Fruit fly (Drosophila melanogaster) whole organism, adult: ENCODE data around the gene Claspin.
A peak's percentile ranks its signal among the peaks of the same experiment; 100 is the strongest.

Experiments
- CG11617 ChIP-seq: fragments of 200-800 bp; sonication (Bioruptor generic); optimal IDR thresholded peaks from 2 replicates; lab custom pipeline; 2017; ENCODE audit warnings: mild to moderate bottlenecking, missing biosample characterization, missing genetic modification reagents, missing genetic modification characterization
- CG12768 ChIP-seq: fragments of 200-800 bp; sonication (Bioruptor generic); optimal IDR thresholded peaks from 2 replicates; lab custom pipeline; 2017; ENCODE audit warnings: missing biosample characterization, missing genetic modification characterization, mild to moderate bottlenecking, moderate library complexity, missing genetic modification reagents
- CG14711 ChIP-seq: fragments of 200-800 bp; sonication (Bioruptor generic); optimal IDR thresholded peaks from 2 replicates; lab custom pipeline; 2018; ENCODE audit warnings: missing biosample characterization, mild to moderate bottlenecking, missing genetic modification characterization, moderate library complexity
- CG1620 ChIP-seq: fragments of 200-800 bp; sonication (Bioruptor generic); optimal IDR thresholded peaks from 2 replicates; lab custom pipeline; 2016; ENCODE audit warnings: missing biosample characterization, missing genetic modification characterization
- CG33017 ChIP-seq: fragments of 200-800 bp; sonication (Bioruptor generic); optimal IDR thresholded peaks from 2 replicates; lab custom pipeline; 2018; ENCODE audit warnings: missing biosample characterization, mild to moderate bottlenecking, missing genetic modification characterization, moderate library complexity
- CG5204 ChIP-seq: fragments of 200-800 bp; sonication (Bioruptor generic); optimal IDR thresholded peaks from 2 replicates; lab custom pipeline; 2016; ENCODE audit warnings: missing biosample characterization, missing genetic modification characterization
- CG7045 ChIP-seq: fragments of 200-800 bp; sonication (Bioruptor generic); optimal IDR thresholded peaks from 2 replicates; lab custom pipeline; 2017; ENCODE audit warnings: missing biosample characterization, mild to moderate bottlenecking, missing genetic modification characterization
- CG7101 ChIP-seq: fragments of 200-800 bp; sonication (Bioruptor generic); optimal IDR thresholded peaks from 2 replicates; lab custom pipeline; 2018; ENCODE audit warnings: missing biosample characterization, mild to moderate bottlenecking, missing genetic modification characterization, moderate library complexity
- Clk ChIP-seq: fragments of 200-800 bp; sonication (Bioruptor generic); optimal IDR thresholded peaks from 2 replicates; lab custom pipeline; 2017; ENCODE audit warnings: missing biosample characterization, missing genetic modification characterization
- Crg-1 ChIP-seq: fragments of 200-800 bp; sonication (Bioruptor generic); optimal IDR thresholded peaks from 2 replicates; lab custom pipeline; 2016; ENCODE audit warnings: missing biosample characterization, missing genetic modification characterization
- Hr96 ChIP-seq: fragments of 200-800 bp; sonication (Bioruptor generic); optimal IDR thresholded peaks from 2 replicates; lab custom pipeline; 2016; ENCODE audit warnings: missing biosample characterization, missing genetic modification characterization
- Mnt ChIP-seq: fragments of 200-800 bp; sonication (Bioruptor generic); optimal IDR thresholded peaks from 2 replicates; lab custom pipeline; 2016; ENCODE audit warnings: missing biosample characterization, mild to moderate bottlenecking, missing genetic modification characterization
- bab1 ChIP-seq: fragments of 200-800 bp; sonication (Bioruptor generic); optimal IDR thresholded peaks from 3 replicates; lab custom pipeline; 2019; ENCODE audit warnings: missing biosample characterization, mild to moderate bottlenecking, missing genetic modification characterization, moderate library complexity
- cic ChIP-seq: fragments of 200-800 bp; sonication (Bioruptor generic); optimal IDR thresholded peaks from 2 replicates; lab custom pipeline; 2017; ENCODE audit warnings: missing biosample characterization, mild to moderate bottlenecking, missing genetic modification characterization, moderate library complexity
- cnc ChIP-seq, 2 experiments: fragments of >200 bp; optimal IDR thresholded peaks; 2 replicates each; lab custom pipeline; 2017
- kay ChIP-seq: fragments of 200-800 bp; sonication (Bioruptor generic); peaks from one replicate; lab custom pipeline; 2016; ENCODE audit warnings: missing biosample characterization, missing genetic modification characterization, borderline replicate concordance
- ovo ChIP-seq: fragments of 200-800 bp; sonication (Bioruptor generic); optimal IDR thresholded peaks from 2 replicates; lab custom pipeline; 2016; ENCODE audit warnings: missing biosample characterization, missing genetic modification characterization
- pad ChIP-seq: fragments of 200-800 bp; sonication (Bioruptor generic); optimal IDR thresholded peaks from 3 replicates; lab custom pipeline; 2017; ENCODE audit warnings: missing biosample characterization, missing genetic modification characterization, mild to moderate bottlenecking, moderate library complexity, missing genetic modification reagents
- tj ChIP-seq: fragments of 200-800 bp; sonication (Bioruptor generic); optimal IDR thresholded peaks from 3 replicates; lab custom pipeline; 2017; ENCODE audit warnings: missing biosample characterization, mild to moderate bottlenecking, missing genetic modification characterization, moderate library complexity
- toe ChIP-seq: fragments of 200-800 bp; sonication (Bioruptor generic); optimal IDR thresholded peaks from 2 replicates; lab custom pipeline; 2016; ENCODE audit warnings: missing biosample characterization, missing genetic modification characterization

Claspin gene

DNA sequence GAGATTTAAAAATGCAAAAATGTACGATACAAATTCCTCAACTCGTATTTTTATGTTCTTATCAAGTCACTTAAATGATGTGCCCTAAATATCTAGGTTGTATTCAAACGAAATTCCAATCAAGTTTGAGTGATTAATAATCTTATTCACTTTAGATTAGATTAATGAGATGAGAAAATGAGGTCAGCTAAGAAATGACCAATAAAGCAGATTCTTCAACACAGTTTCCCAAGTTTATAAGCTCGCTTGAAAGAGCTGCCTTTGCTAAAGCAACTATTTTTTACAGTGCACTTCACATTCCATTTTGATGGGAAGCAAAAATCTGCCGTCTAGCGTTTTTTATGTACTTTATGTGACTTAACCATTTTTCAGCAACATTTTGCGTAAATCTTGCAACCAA lies 33.1 kb downstream of the Claspin start:
- TF ChIP-seq cic (GFP tag; lab: Kevin White, UChicago) (no peak), Clk (no peak), CG11617 (GFP tag; lab: Kevin White, UChicago) (no peak), CG33017 (no peak), CG5204 (no peak), Crg-1 (GFP tag; lab: Kevin White, UChicago) (no peak)

DNA sequence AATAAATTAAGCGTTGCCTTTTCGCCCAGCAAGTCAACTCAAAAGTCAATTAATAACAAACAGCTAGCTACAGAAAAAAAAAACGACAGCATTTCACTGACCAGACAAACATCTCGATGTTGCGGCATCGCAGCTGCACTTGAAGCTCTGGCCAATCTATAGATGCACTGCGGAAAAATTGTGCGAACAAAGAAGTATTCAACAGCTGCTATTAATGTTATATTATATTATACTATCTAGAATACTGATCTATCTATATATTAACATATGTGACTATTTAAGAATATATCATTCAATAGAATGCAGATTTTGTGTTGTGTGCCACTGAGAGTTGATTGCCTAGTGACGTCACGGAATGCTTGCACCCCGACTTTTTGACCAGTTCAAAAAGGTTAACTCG lies 34.8 kb downstream of the Claspin start:
- TF ChIP-seq CG12768 (GFP tag; lab: Kevin White, UChicago), result no peak
- no peak for TF ChIP-seq CG14711 (tag; lab: Kevin White, UChicago)
- no peak for TF ChIP-seq Mnt (GFP tag; lab: Kevin White, UChicago)
- no peak for TF ChIP-seq CG5204
- no peak for TF ChIP-seq CG33017
- TF ChIP-seq kay, result no peak
- no peak for TF ChIP-seq CG7045 (GFP tag; lab: Kevin White, UChicago)
- no peak for TF ChIP-seq ovo (GFP tag; lab: Kevin White, UChicago)
- no peak for TF ChIP-seq Clk
- TF ChIP-seq tj, result no peak
- no peak for TF ChIP-seq Hr96 (GFP tag; lab: Kevin White, UChicago)
- TF ChIP-seq bab1 (GFP tag; lab: Kevin White, UChicago), result no peak
- TF ChIP-seq toe, result no peak
- no peak for TF ChIP-seq CG11617 (GFP tag; lab: Kevin White, UChicago)
- TF ChIP-seq Crg-1 (GFP tag; lab: Kevin White, UChicago), result no peak
- TF ChIP-seq CG7101, result no peak
- no peak for TF ChIP-seq cnc (optimal IDR thresholded peaks at IDR 0.05; lab: Kevin White, UChicago)
- no peak for TF ChIP-seq CG1620
- no peak for TF ChIP-seq cic (GFP tag; lab: Kevin White, UChicago)

DNA sequence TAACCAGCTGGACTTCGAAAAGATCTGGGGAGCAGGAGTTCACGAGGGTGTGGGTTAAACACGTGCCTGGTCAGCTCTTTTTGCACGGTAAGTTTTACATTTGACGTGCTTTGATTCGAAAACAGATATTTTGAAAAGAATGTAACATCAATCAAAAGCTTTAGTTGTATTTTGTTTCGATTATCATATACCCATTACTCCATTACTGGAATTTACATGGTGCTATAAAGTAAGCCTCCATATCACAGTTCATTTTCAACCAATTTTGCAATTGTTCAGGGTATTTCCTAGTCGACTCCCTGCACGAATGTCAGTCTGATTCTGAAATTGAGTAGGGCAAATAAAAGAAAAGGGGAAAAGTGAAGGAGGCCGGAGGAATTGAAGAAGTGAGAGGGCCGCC lies 35.6 kb downstream of the Claspin start:
- TF ChIP-seq CG12768 (GFP tag; lab: Kevin White, UChicago) (no peak), tj (no peak), cnc (optimal IDR thresholded peaks at IDR 0.05; lab: Kevin White, UChicago) (no peak), Mnt (GFP tag; lab: Kevin White, UChicago) (no peak), bab1 (GFP tag; lab: Kevin White, UChicago) (no peak), Crg-1 (GFP tag; lab: Kevin White, UChicago) (no peak), pad (GFP tag; lab: Kevin White, UChicago) (no peak), ovo (GFP tag; lab: Kevin White, UChicago) (no peak), toe (no peak), kay (no peak), Clk (no peak), CG7045 (GFP tag; lab: Kevin White, UChicago) (no peak), cic (GFP tag; lab: Kevin White, UChicago) (no peak), CG14711 (tag; lab: Kevin White, UChicago) (no peak), CG33017 (no peak)

DNA sequence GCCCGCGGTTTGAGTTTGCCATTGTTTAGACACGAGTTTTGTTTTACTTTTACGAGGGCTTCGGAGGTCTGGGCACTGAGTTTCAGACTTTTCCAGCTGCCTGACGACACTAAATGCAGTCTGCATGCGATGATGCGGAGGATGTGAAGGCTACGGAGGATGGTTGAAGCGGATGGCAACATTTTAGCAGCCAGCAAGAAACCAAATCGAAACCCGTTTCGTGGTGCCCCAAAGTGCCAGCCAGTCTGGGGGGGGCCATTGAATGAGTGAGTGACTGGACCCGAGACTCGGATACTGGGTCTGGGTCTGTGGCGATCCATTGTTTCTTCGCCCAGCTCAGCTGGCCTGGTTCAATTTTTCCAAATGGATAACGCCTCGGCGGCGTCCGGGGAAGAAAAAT lies 36.0 kb downstream of the Claspin start:
- no peak for TF ChIP-seq pad (GFP tag; lab: Kevin White, UChicago)
- TF ChIP-seq Crg-1 (GFP tag; lab: Kevin White, UChicago), result no peak
- no peak for TF ChIP-seq CG11617 (GFP tag; lab: Kevin White, UChicago)
- TF ChIP-seq CG33017, result no peak
- no peak for TF ChIP-seq CG5204
- TF ChIP-seq ovo (GFP tag; lab: Kevin White, UChicago), result no peak
- no peak for TF ChIP-seq kay
- TF ChIP-seq cnc (optimal IDR thresholded peaks at IDR 0.05; lab: Kevin White, UChicago), result no peak
- no peak for TF ChIP-seq bab1 (GFP tag; lab: Kevin White, UChicago)
- no peak for TF ChIP-seq Clk
- TF ChIP-seq CG7101, result no peak
- no peak for TF ChIP-seq toe
- no peak for TF ChIP-seq CG14711 (tag; lab: Kevin White, UChicago)
- TF ChIP-seq Mnt (GFP tag; lab: Kevin White, UChicago), result no peak
- no peak for TF ChIP-seq CG12768 (GFP tag; lab: Kevin White, UChicago)

DNA sequence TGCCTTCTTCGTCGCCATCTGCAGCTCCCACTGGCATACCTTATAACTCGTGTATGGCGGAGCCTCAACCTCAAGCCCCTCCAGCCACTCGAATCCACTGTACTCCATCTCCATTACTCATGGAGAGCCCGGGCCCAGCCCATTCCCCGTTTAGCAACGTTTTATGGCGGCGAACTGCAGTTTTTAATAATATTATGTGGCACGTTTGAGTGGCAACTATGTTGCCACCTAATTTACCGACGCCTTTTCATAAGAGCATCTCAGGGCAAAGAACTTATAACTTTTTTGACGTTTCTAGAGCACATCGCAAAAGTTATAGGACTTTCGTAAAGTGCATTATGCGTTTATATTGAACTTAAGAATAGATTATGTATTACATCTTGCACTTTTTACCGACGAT lies 38.7 kb downstream of the Claspin start:
- TF ChIP-seq CG7045 (GFP tag; lab: Kevin White, UChicago) (no peak), pad (GFP tag; lab: Kevin White, UChicago) (no peak), cic (GFP tag; lab: Kevin White, UChicago) (no peak), kay (no peak), tj (no peak), toe (no peak), CG14711 (tag; lab: Kevin White, UChicago) (no peak), Crg-1 (GFP tag; lab: Kevin White, UChicago) (no peak), Clk (no peak), Mnt (GFP tag; lab: Kevin White, UChicago) (no peak), bab1 (GFP tag; lab: Kevin White, UChicago) (no peak), Hr96 (GFP tag; lab: Kevin White, UChicago) (no peak), CG11617 (GFP tag; lab: Kevin White, UChicago) (no peak), ovo (GFP tag; lab: Kevin White, UChicago) (no peak), CG1620 (no peak), CG33017 (no peak), CG5204 (no peak), CG12768 (GFP tag; lab: Kevin White, UChicago) (no peak), cnc (optimal IDR thresholded peaks at IDR 0.05; lab: Kevin White, UChicago) (no peak)

DNA sequence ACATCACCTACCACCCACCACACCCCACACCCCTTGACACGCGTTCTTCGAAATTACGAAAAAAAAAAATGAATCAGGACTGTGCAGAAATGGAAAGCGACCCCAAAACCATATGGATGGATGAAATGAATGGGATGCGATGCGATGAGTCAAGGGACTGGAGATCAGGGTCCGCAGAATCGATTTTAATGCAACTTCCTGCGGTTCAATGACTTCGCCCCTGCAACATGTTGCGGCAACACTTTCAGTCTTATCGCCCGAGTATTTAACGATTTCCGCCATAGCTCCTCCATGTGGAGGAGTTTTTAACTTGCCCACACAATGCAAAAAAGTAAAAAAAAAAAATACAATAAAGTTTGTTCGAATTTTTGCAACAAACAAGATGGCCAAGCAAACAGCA lies 39.4 kb downstream of the Claspin start:
- TF ChIP-seq Crg-1 (GFP tag; lab: Kevin White, UChicago), result no peak
- TF ChIP-seq kay, result no peak

DNA sequence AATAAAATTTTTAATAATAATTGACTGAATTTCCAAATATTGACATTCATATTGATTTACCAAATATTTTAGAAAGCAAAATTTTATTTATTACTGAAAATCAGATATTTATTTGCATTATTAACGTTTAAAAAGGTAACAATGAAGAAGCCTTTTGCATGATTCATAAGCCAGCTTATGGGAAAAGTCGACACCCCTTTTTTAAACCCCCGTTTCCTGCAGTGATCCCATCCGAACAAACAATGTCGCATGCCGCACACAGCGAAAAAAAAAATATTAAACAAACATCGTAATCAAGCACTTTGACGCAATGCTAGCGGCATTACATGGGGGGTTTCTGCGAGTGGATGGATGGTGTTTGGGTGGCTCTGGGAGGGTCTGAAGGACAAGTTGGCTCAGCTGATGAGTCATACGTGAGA lies 40.4 kb downstream of the Claspin start:
- no peak for TF ChIP-seq bab1 (GFP tag; lab: Kevin White, UChicago)
- TF ChIP-seq ovo (GFP tag; lab: Kevin White, UChicago), result peak; percentile 38
- TF ChIP-seq toe, result no peak
- no peak for TF ChIP-seq CG33017
